Worm (Caenorhabditis elegans) whole organism, L2 larva: Measurements from ENCODE around the gene F40G12.9.
A peak's percentile ranks its signal among the peaks of the same experiment; 100 is the strongest.

Experiments
- C34F6.9 ChIP-seq: fragments of 150-350 bp; optimal IDR thresholded peaks from 2 replicates; lab custom pipeline; 2014; ENCODE audit warnings: missing biosample characterization, missing genetic modification characterization
- blmp-1 ChIP-seq: sonication (generic microtip); optimal IDR thresholded peaks from 2 replicates; lab custom pipeline; 2017; ENCODE audit warnings: missing genetic modification characterization, mild to moderate bottlenecking, missing compliant biosample characterization, antibody characterized with exemption, moderate library complexity; ENCODE audit not compliant: insufficient read depth
- egl-27 ChIP-seq: sonication (generic microtip); optimal IDR thresholded peaks from 3 replicates; lab custom pipeline; 2017; ENCODE audit warnings: missing biosample characterization, missing genetic modification reagents, missing genetic modification characterization
- fos-1 ChIP-seq: fragments of 150-350 bp; optimal IDR thresholded peaks from 2 replicates; lab custom pipeline; 2014; ENCODE audit warnings: missing biosample characterization, missing genetic modification characterization
- gmeb-1 ChIP-seq: fragments of 150-350 bp; optimal IDR thresholded peaks from 2 replicates; lab custom pipeline; 2014; ENCODE audit warnings: missing biosample characterization, missing genetic modification characterization
- lin-11 ChIP-seq: fragments of 150-350 bp; sonication (generic microtip); optimal IDR thresholded peaks from 2 replicates; lab custom pipeline; 2014; ENCODE audit warnings: missing biosample characterization, missing genetic modification characterization, inconsistent platforms, mixed read lengths
- mab-5 ChIP-seq: fragments of 150-350 bp; optimal IDR thresholded peaks from 2 replicates; lab custom pipeline; 2014; ENCODE audit warnings: missing biosample characterization, missing genetic modification characterization
- nhr-129 ChIP-seq: fragments of 150-350 bp; optimal IDR thresholded peaks from 2 replicates; lab custom pipeline; 2014; ENCODE audit warnings: missing biosample characterization, missing genetic modification characterization
- nhr-21 ChIP-seq: fragments of 150-350 bp; optimal IDR thresholded peaks from 2 replicates; lab custom pipeline; 2014; ENCODE audit warnings: missing biosample characterization, missing genetic modification characterization
- nhr-237 ChIP-seq: fragments of 150-350 bp; optimal IDR thresholded peaks from 2 replicates; lab custom pipeline; 2014; ENCODE audit warnings: missing biosample characterization, missing genetic modification characterization
- nhr-25 ChIP-seq: fragments of 150-350 bp; sonication (generic microtip); optimal IDR thresholded peaks from 3 replicates; lab custom pipeline; 2014; ENCODE audit warnings: missing biosample characterization, missing genetic modification characterization
- peb-1 ChIP-seq: fragments of 150-350 bp; optimal IDR thresholded peaks from 2 replicates; lab custom pipeline; 2014; ENCODE audit warnings: missing biosample characterization, missing genetic modification characterization
- sma-3 ChIP-seq: sonication (generic microtip); optimal IDR thresholded peaks from 2 replicates; lab custom pipeline; 2016; ENCODE audit warnings: missing genetic modification reagents, missing genetic modification characterization, missing compliant biosample characterization
- sma-9 ChIP-seq, 2 experiments: fragments of 150-350 bp in 1 of 2; sonication (generic microtip) in 1 of 2; optimal IDR thresholded peaks; 2 replicates each; lab custom pipeline; 2014 to 2016; ENCODE audit warnings: missing genetic modification characterization in 2 of 2, mild to moderate bottlenecking in 1 of 2, missing biosample characterization in 1 of 2, missing compliant biosample characterization in 1 of 2, missing genetic modification reagents in 1 of 2, moderate library complexity in 1 of 2
- snpc-4 ChIP-seq: fragments of 150-350 bp; optimal IDR thresholded peaks from 2 replicates; lab custom pipeline; 2014; ENCODE audit warnings: missing biosample characterization, missing genetic modification characterization
- unc-39 ChIP-seq: fragments of 150-350 bp; optimal IDR thresholded peaks from 2 replicates; lab custom pipeline; 2014; ENCODE audit warnings: missing biosample characterization, missing genetic modification characterization
- unc-55 ChIP-seq: fragments of 150-350 bp; sonication (generic microtip); optimal IDR thresholded peaks from 3 replicates; lab custom pipeline; 2014; ENCODE audit warnings: missing biosample characterization, missing genetic modification reagents, missing genetic modification characterization
- zag-1 ChIP-seq: fragments of 150-350 bp; optimal IDR thresholded peaks from 2 replicates; lab custom pipeline; 2014; ENCODE audit warnings: missing biosample characterization, missing genetic modification characterization
- ztf-1 ChIP-seq: fragments of 200-800 bp; sonication (Bioruptor generic); conservative IDR thresholded peaks from 2 replicates; pipeline ENCODE4 v1.3.6; 2022; ENCODE audit warnings: missing genetic modification characterization, missing compliant biosample characterization

Gene F40G12.9

ce11 chrV:14324502-14325467 is 42.3 kb downstream of the F40G12.9 start, which contains the start of the genes F47B8.4 and F47B8.18:
TSS of gene F47B8.4 (minus strand) at chrV:14324673.
TSS of gene F47B8.18 (minus strand) at chrV:14325464.
- TF ChIP-seq fos-1 (tag; lab: Kevin White, UChicago) (peak; percentile 26), zag-1 (tag; lab: Kevin White, UChicago) (no peak)

DNA sequence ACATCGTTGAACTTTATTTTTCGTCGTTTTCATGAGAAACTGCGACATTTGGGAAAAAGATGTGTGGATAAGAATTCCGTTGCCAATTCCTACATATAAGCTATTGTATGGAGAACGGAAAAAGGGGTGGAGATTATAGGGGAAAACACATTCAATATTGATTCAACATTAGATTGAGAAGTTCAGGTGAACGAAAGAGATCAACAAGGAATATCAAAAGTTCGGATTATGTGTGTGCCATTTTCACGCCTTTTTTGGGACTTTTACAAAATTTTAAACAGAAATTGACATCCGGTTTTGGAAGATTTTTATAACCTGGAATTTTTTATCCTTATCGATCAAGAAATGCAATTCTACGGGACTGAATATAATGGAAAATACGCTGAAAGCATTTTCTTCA is 45.3 kb downstream of the F40G12.9 start, which contains the start of gene F47B8.5:
Gene F47B8.5 (minus strand): TSS at position 101 of the 400 bp plus-strand sequence.
- no peak for TF ChIP-seq lin-11 (tag; lab: Kevin White, UChicago)
- TF ChIP-seq gmeb-1 = no peak
- TF ChIP-seq C34F6.9 (tag; lab: Kevin White, UChicago) = no peak

ce11 chrV:14328806-14329205 is 46.3 kb downstream of the F40G12.9 start, which contains the start of gene pepm-1:
TSS of gene pepm-1 (plus strand) at chrV:14329106.
- no peak for TF ChIP-seq egl-27 (tag; lab: Kevin White, UChicago)
- TF ChIP-seq unc-39 (tag; lab: Kevin White, UChicago) = no peak
- TF ChIP-seq sma-9 (GFP tag; optimal IDR thresholded peaks at IDR 0.05; lab: Kevin White, UChicago) = no peak
- TF ChIP-seq sma-9 (tag; optimal IDR thresholded peaks at IDR 0.05; lab: Kevin White, UChicago) = no peak
- no peak for TF ChIP-seq snpc-4 (tag; lab: Kevin White, UChicago)
- no peak for TF ChIP-seq nhr-237 (tag; lab: Kevin White, UChicago)
- TF ChIP-seq nhr-21 (tag; lab: Kevin White, UChicago) = no peak
- TF ChIP-seq nhr-129 = no peak
- TF ChIP-seq blmp-1 = no peak
- TF ChIP-seq unc-55 (GFP tag; lab: Kevin White, UChicago) = no peak
- no peak for TF ChIP-seq sma-3 (GFP tag; lab: Kevin White, UChicago)
- no peak for TF ChIP-seq ztf-1 (GFP tag; lab: Robert Waterston, UW)
- TF ChIP-seq mab-5 (tag; lab: Kevin White, UChicago) = no peak
- no peak for TF ChIP-seq peb-1

- TF ChIP-seq zag-1 (tag; lab: Kevin White, UChicago) (no peak), nhr-25 (tag; lab: Kevin White, UChicago) (peak; percentile 30)
These were observed 49.0 kb downstream of the F40G12.9 start, which contains the start of gene F47B8.8 for ce11 chrV:14331477-14331876. TSS of gene F47B8.8 (plus strand) at chrV:14331733.
